Worm (Caenorhabditis elegans): ENCODE data around the gene lep-2.

lep-2 gene

ce11 chrIV:991647-992400 is at the start of gene lep-2:
lep-2 (plus strand) TSS chrIV:992283.
- TF ChIP-seq fos-1 (tag; optimal IDR thresholded peaks at IDR 0.05) (no peak), ceh-63 (GFP tag; optimal IDR thresholded peaks at IDR 0.05) (no peak), nhr-19 (GFP tag; conservative IDR thresholded peaks at IDR 0.05) (peak; percentile 38), dpl-1 (GFP tag; optimal IDR thresholded peaks at IDR 0.05) (peak; percentile 87 to 89 (median 88)), lin-15B (tag; optimal IDR thresholded peaks at IDR 0.05) (no peak), mef-2 (tag; optimal IDR thresholded peaks at IDR 0.05) (no peak), mep-1 (tag; optimal IDR thresholded peaks at IDR 0.05) (peak; percentile 8), grh-1 (GFP tag; IDR thresholded peaks at IDR 0.05) (0 out of 2 replicates have a peak, but pooled peaks have one; percentile 33), lin-39 (tag; optimal IDR thresholded peaks at IDR 0.05) (no peak), snu-23 (GFP tag; optimal IDR thresholded peaks at IDR 0.05) (peak; percentile 50), Y116A8C.19 (tag; optimal IDR thresholded peaks at IDR 0.05; ENCODE audit: borderline replicate concordance) (no peak), nhr-85 (tag) (peak; percentile 1), swsn-7 (tag; optimal IDR thresholded peaks at IDR 0.05) (peak; percentile 15), ceh-82 (tag; optimal IDR thresholded peaks at IDR 0.05) (peak in 1 of 3 experiments; percentile 13), dsc-1 (tag; optimal IDR thresholded peaks at IDR 0.05) (no peak), ceh-8 (GFP tag; optimal IDR thresholded peaks at IDR 0.05) (no peak), pag-3 (tag; optimal IDR thresholded peaks at IDR 0.05; ENCODE audit: borderline replicate concordance, insufficient read depth) (no peak), xbp-1 (tag; optimal IDR thresholded peaks at IDR 0.05) (peak; percentile 41), lin-13 (GFP tag; optimal IDR thresholded peaks at IDR 0.05) (no peak), ama-1 (optimal IDR thresholded peaks at IDR 0.05) (no peak), isw-1 (GFP tag; IDR thresholded peaks at IDR 0.05) (peak; percentile 31), C16A3.4 (tag; optimal IDR thresholded peaks at IDR 0.05) (peak; percentile 7), nhr-20 (tag; optimal IDR thresholded peaks at IDR 0.05) (peak; percentile 13), lsy-2 (tag; optimal IDR thresholded peaks at IDR 0.05) (peak; percentile 36 to 59), ceh-88 (GFP tag; IDR thresholded peaks at IDR 0.05) (no peak), vab-15 (tag; optimal IDR thresholded peaks at IDR 0.05) (no peak), efl-1 (optimal IDR thresholded peaks at IDR 0.05) (peak; percentile 92 to 95), efl-1 (GFP tag; optimal IDR thresholded peaks at IDR 0.05 in 1 of 2) (peak; percentile 91 to 99), hlh-17 (GFP tag; optimal IDR thresholded peaks at IDR 0.05; ENCODE audit: borderline replicate concordance) (no peak), C34B4.2 (tag; optimal IDR thresholded peaks at IDR 0.05) (no peak), ets-5 (GFP tag; IDR thresholded peaks at IDR 0.05) (no peak), sox-4 (tag; optimal IDR thresholded peaks at IDR 0.05) (no peak), ceh-90 (tag; optimal IDR thresholded peaks at IDR 0.05) (no peak), snpc-4 (tag; optimal IDR thresholded peaks at IDR 0.05) (no peak), skn-1 (tag; optimal IDR thresholded peaks at IDR 0.05) (peak; percentile 32), unc-130 (tag; optimal IDR thresholded peaks at IDR 0.05) (no peak), lin-14 (GFP tag; optimal IDR thresholded peaks at IDR 0.05) (no peak), unc-86 (tag; optimal IDR thresholded peaks at IDR 0.05) (peak; percentile 18), tbx-2 (tag; optimal IDR thresholded peaks at IDR 0.05) (peak; percentile 15), egl-13 (tag; optimal IDR thresholded peaks at IDR 0.05) (no peak), lin-35 (GFP tag; optimal IDR thresholded peaks at IDR 0.05) (peak; percentile 91 to 94)

ce11 chrIV:945601-946000 is 46.5 kb upstream of the lep-2 start, which contains the start of gene faah-3:
faah-3 (minus strand) TSS chrIV:945653.
- peak; percentile 85 for TF ChIP-seq elt-2 (tag; optimal IDR thresholded peaks at IDR 0.05)
- peak; percentile 64 for TF ChIP-seq tlp-1 (tag; optimal IDR thresholded peaks at IDR 0.05)
- no peak for TF ChIP-seq aha-1 (tag; optimal IDR thresholded peaks at IDR 0.05)
